Fruit fly (Drosophila melanogaster): Measurements from ENCODE around the gene yin.

- TF ChIP-seq psq (optimal IDR thresholded peaks at IDR 0.05): no peak
- no peak for TF ChIP-seq ttk (optimal IDR thresholded peaks at IDR 0.05)
- no peak for TF ChIP-seq h (optimal IDR thresholded peaks at IDR 0.05)
Measured at dm6 chrX:3840962-3841361, 30.8 kb downstream of the yin start.

Measured in Kc167 (cell line).